Worm (Caenorhabditis elegans): ENCODE results near the gene tbc-1.
A peak's percentile ranks its signal among the peaks of the same experiment; 100 is the strongest.

tbc-1 gene

ce11 chrX:15006847-15007358 is 36.4 kb downstream of the tbc-1 start, which contains the start of gene ergi-2:
Gene ergi-2 (minus strand): TSS chrX:15007308.
- TF ChIP-seq fkh-8 (tag; optimal IDR thresholded peaks at IDR 0.05) (no peak), fos-1 (tag; optimal IDR thresholded peaks at IDR 0.05) (no peak), nhr-76 (tag; optimal IDR thresholded peaks at IDR 0.05) (no peak), F16B12.6 (tag; optimal IDR thresholded peaks at IDR 0.05) (peak; percentile 82), pax-3 (tag; optimal IDR thresholded peaks at IDR 0.05) (no peak), lin-15B (tag; optimal IDR thresholded peaks at IDR 0.05) (no peak), unc-130 (tag; optimal IDR thresholded peaks at IDR 0.05) (peak; percentile 41), vab-15 (tag; optimal IDR thresholded peaks at IDR 0.05) (no peak), lin-39 (tag; optimal IDR thresholded peaks at IDR 0.05) (no peak), snu-23 (GFP tag; optimal IDR thresholded peaks at IDR 0.05) (peak; percentile 38), aly-2 (tag; optimal IDR thresholded peaks at IDR 0.05) (no peak), nhr-20 (tag; optimal IDR thresholded peaks at IDR 0.05) (peak; percentile 23), nhr-77 (tag; optimal IDR thresholded peaks at IDR 0.05) (no peak), ama-1 (optimal IDR thresholded peaks at IDR 0.05) (no peak), lin-14 (GFP tag; optimal IDR thresholded peaks at IDR 0.05) (peak; percentile 0), snpc-4 (tag; optimal IDR thresholded peaks at IDR 0.05) (no peak), nhr-237 (tag; optimal IDR thresholded peaks at IDR 0.05) (no peak), lsy-2 (tag; optimal IDR thresholded peaks at IDR 0.05) (peak in 1 of 2 experiments; percentile 44), hlh-17 (GFP tag; optimal IDR thresholded peaks at IDR 0.05; ENCODE audit: borderline replicate concordance) (no peak), unc-30 (tag; optimal IDR thresholded peaks at IDR 0.05) (no peak), nhr-19 (GFP tag; conservative IDR thresholded peaks at IDR 0.05) (no peak), ces-1 (GFP tag; optimal IDR thresholded peaks at IDR 0.05) (no peak), rnt-1 (tag; optimal IDR thresholded peaks at IDR 0.05) (peak; percentile 1), lir-3 (tag; optimal IDR thresholded peaks at IDR 0.05; ENCODE audit: poor library complexity) (no peak), ztf-11 (tag; optimal IDR thresholded peaks at IDR 0.05) (no peak), nhr-28 (tag; optimal IDR thresholded peaks at IDR 0.05) (no peak), ceh-8 (GFP tag; optimal IDR thresholded peaks at IDR 0.05) (no peak), nhr-47 (tag; optimal IDR thresholded peaks at IDR 0.05) (peak; percentile 5), ets-5 (GFP tag; IDR thresholded peaks at IDR 0.05) (no peak), sup-37 (GFP tag; optimal IDR thresholded peaks at IDR 0.05) (no peak), sox-4 (tag; optimal IDR thresholded peaks at IDR 0.05) (no peak), hlh-4 (tag; optimal IDR thresholded peaks at IDR 0.05) (no peak), nhr-71 (tag; optimal IDR thresholded peaks at IDR 0.05) (peak; percentile 15), blmp-1 (tag; optimal IDR thresholded peaks at IDR 0.05) (peak; percentile 85), tlp-1 (tag; optimal IDR thresholded peaks at IDR 0.05) (no peak), dpl-1 (GFP tag; optimal IDR thresholded peaks at IDR 0.05) (peak in 2 of 3 experiments; percentile 8 to 24), isw-1 (GFP tag; IDR thresholded peaks at IDR 0.05) (no peak), zip-4 (GFP tag; optimal IDR thresholded peaks at IDR 0.05) (no peak), mep-1 (tag; optimal IDR thresholded peaks at IDR 0.05) (peak; percentile 42), tbx-2 (tag; optimal IDR thresholded peaks at IDR 0.05) (no peak), efl-1 (optimal IDR thresholded peaks at IDR 0.05) (peak in 1 of 2 experiments; percentile 8), efl-1 (GFP tag; optimal IDR thresholded peaks at IDR 0.05 in 1 of 2) (peak; percentile 2 to 46), unc-86 (tag; optimal IDR thresholded peaks at IDR 0.05) (no peak), swsn-7 (tag; optimal IDR thresholded peaks at IDR 0.05) (peak; percentile 11), nhr-85 (tag) (no peak), ceh-82 (tag; optimal IDR thresholded peaks at IDR 0.05) (peak in 1 of 3 experiments; percentile 9), C04F5.9 (tag; optimal IDR thresholded peaks at IDR 0.05) (no peak), nhr-11 (tag; optimal IDR thresholded peaks at IDR 0.05) (no peak), lin-35 (GFP tag; optimal IDR thresholded peaks at IDR 0.05) (peak; percentile 3 to 23), grh-1 (GFP tag; IDR thresholded peaks at IDR 0.05) (no peak), skn-1 (tag; optimal IDR thresholded peaks at IDR 0.05) (peak; percentile 18), C16A3.4 (tag; optimal IDR thresholded peaks at IDR 0.05) (no peak), nhr-84 (tag; optimal IDR thresholded peaks at IDR 0.05) (no peak)
